Worm (Caenorhabditis elegans) whole organism, mixed stage, embryonic: ENCODE results near the gene F47B8.13.

Experiments
- M03D4.4 ChIP-seq: sonication (generic microtip); optimal IDR thresholded peaks from 2 replicates; lab custom pipeline; 2017; ENCODE audit warnings: mild to moderate bottlenecking, missing genetic modification characterization, missing compliant biosample characterization
- bed-3 ChIP-seq: fragments of 200-800 bp; sonication (Bioruptor generic); optimal IDR thresholded peaks from 3 replicates; lab custom pipeline; 2018; ENCODE audit warnings: mild to moderate bottlenecking, missing genetic modification characterization, moderate library complexity, missing compliant biosample characterization
- blmp-1 ChIP-seq: fragments of 150-350 bp; optimal IDR thresholded peaks from 2 replicates; lab custom pipeline; 2014; ENCODE audit warnings: missing biosample characterization, missing genetic modification characterization
- ceh-39 ChIP-seq: fragments of 150-350 bp; optimal IDR thresholded peaks from 2 replicates; lab custom pipeline; 2014; ENCODE audit warnings: missing biosample characterization, missing genetic modification characterization
- ceh-83 ChIP-seq: fragments of 200-800 bp; sonication (Bioruptor generic); optimal IDR thresholded peaks from 2 replicates; lab custom pipeline; 2018; ENCODE audit warnings: mild to moderate bottlenecking, missing genetic modification characterization, missing compliant biosample characterization
- cnd-1 ChIP-seq: fragments of 200-800 bp; sonication (Bioruptor generic); optimal IDR thresholded peaks from 2 replicates; lab custom pipeline; 2018; ENCODE audit warnings: mild to moderate bottlenecking, missing genetic modification characterization, missing compliant biosample characterization
- drap-1 ChIP-seq: fragments of 200-800 bp; sonication (Bioruptor generic); optimal IDR thresholded peaks from 3 replicates; lab custom pipeline; 2018; ENCODE audit warnings: mild to moderate bottlenecking, missing genetic modification characterization, missing compliant biosample characterization
- elt-1 ChIP-seq: sonication (generic microtip); optimal IDR thresholded peaks from 2 replicates; lab custom pipeline; 2017; ENCODE audit warnings: missing genetic modification characterization, mild to moderate bottlenecking, missing compliant biosample characterization, antibody characterized with exemption, moderate library complexity, borderline replicate concordance; ENCODE audit not compliant: insufficient read depth
- elt-3 ChIP-seq: fragments of 150-350 bp; optimal IDR thresholded peaks from 2 replicates; lab custom pipeline; 2014; ENCODE audit warnings: missing biosample characterization, missing genetic modification characterization
- ham-2 ChIP-seq: fragments of 200-800 bp; sonication (Bioruptor generic); optimal IDR thresholded peaks from 2 replicates; lab custom pipeline; 2018; ENCODE audit warnings: mild to moderate bottlenecking, missing genetic modification characterization, missing compliant biosample characterization
- hlh-1 ChIP-seq: fragments of 150-350 bp; optimal IDR thresholded peaks from 2 replicates; lab custom pipeline; 2014; ENCODE audit warnings: missing biosample characterization, missing genetic modification reagents, missing genetic modification characterization
- lin-13 ChIP-seq: fragments of 150-350 bp; optimal IDR thresholded peaks from 2 replicates; lab custom pipeline; 2014; ENCODE audit warnings: missing biosample characterization, missing genetic modification characterization
- lin-32 ChIP-seq: fragments of 200-800 bp; sonication (Bioruptor generic); optimal IDR thresholded peaks from 2 replicates; lab custom pipeline; 2018; ENCODE audit warnings: mild to moderate bottlenecking, missing genetic modification characterization, missing compliant biosample characterization
- lsy-2 ChIP-seq: fragments of 150-350 bp; optimal IDR thresholded peaks from 2 replicates; lab custom pipeline; 2014; ENCODE audit warnings: missing biosample characterization, missing genetic modification characterization
- mab-5 ChIP-seq: fragments of 150-350 bp; optimal IDR thresholded peaks from 2 replicates; lab custom pipeline; 2014; ENCODE audit warnings: missing biosample characterization, missing genetic modification characterization
- mep-1 ChIP-seq: fragments of 150-350 bp; optimal IDR thresholded peaks from 2 replicates; lab custom pipeline; 2017; ENCODE audit warnings: missing biosample characterization, missing genetic modification reagents, missing genetic modification characterization, inconsistent platforms
- mls-2 ChIP-seq: sonication (generic microtip); optimal IDR thresholded peaks from 2 replicates; lab custom pipeline; 2016; ENCODE audit warnings: mild to moderate bottlenecking, missing genetic modification characterization, moderate library complexity, missing compliant biosample characterization
- nhr-12 ChIP-seq: fragments of 150-350 bp; optimal IDR thresholded peaks from 2 replicates; lab custom pipeline; 2014; ENCODE audit warnings: missing biosample characterization, missing genetic modification characterization
- nhr-2 ChIP-seq: fragments of 150-350 bp; optimal IDR thresholded peaks from 2 replicates; lab custom pipeline; 2014; ENCODE audit warnings: missing biosample characterization, missing genetic modification characterization
- nhr-237 ChIP-seq: fragments of 150-350 bp; optimal IDR thresholded peaks from 2 replicates; lab custom pipeline; 2014; ENCODE audit warnings: missing biosample characterization, missing genetic modification characterization
- nhr-76 ChIP-seq: sonication (generic microtip); optimal IDR thresholded peaks from 2 replicates; lab custom pipeline; 2017; ENCODE audit warnings: missing biosample characterization, missing genetic modification characterization
- sem-2 ChIP-seq: fragments of 200-800 bp; sonication (Bioruptor generic); optimal IDR thresholded peaks from 2 replicates; lab custom pipeline; 2018; ENCODE audit warnings: mild to moderate bottlenecking, missing genetic modification characterization, missing compliant biosample characterization
- snpc-4 ChIP-seq: fragments of 150-350 bp; optimal IDR thresholded peaks from 2 replicates; lab custom pipeline; 2014; ENCODE audit warnings: missing biosample characterization, missing genetic modification characterization
- sptf-1 ChIP-seq: sonication (generic microtip); optimal IDR thresholded peaks from 2 replicates; lab custom pipeline; 2017; ENCODE audit warnings: mild to moderate bottlenecking, missing genetic modification characterization, moderate library complexity, missing compliant biosample characterization
- tbx-8 ChIP-seq: fragments of 200-800 bp; sonication (Bioruptor generic); optimal IDR thresholded peaks from 2 replicates; lab custom pipeline; 2018; ENCODE audit warnings: mild to moderate bottlenecking, missing genetic modification characterization, moderate library complexity, missing compliant biosample characterization
- unc-39 ChIP-seq: fragments of 150-350 bp; optimal IDR thresholded peaks from 2 replicates; lab custom pipeline; 2014; ENCODE audit warnings: missing biosample characterization, missing genetic modification characterization
- unc-62 ChIP-seq: fragments of 150-350 bp; optimal IDR thresholded peaks from 2 replicates; lab custom pipeline; 2014; ENCODE audit warnings: missing biosample characterization, missing genetic modification reagents, missing genetic modification characterization
- zip-8 ChIP-seq: fragments of 150-350 bp; optimal IDR thresholded peaks from 2 replicates; lab custom pipeline; 2014; ENCODE audit warnings: missing biosample characterization, missing genetic modification characterization
- ztf-11 ChIP-seq: fragments of 150-350 bp; optimal IDR thresholded peaks from 2 replicates; lab custom pipeline; 2014; ENCODE audit warnings: missing biosample characterization, missing genetic modification characterization

Gene F47B8.13

ce11 chrV:14294396-14294795, 25.1 kb downstream of the F47B8.13 start, which contains the start of gene F14D7.9:
TSS of gene F14D7.9 (plus strand) at chrV:14294696.
- TF ChIP-seq blmp-1 (tag; lab: Kevin White, UChicago) (no peak), unc-62 (GFP tag; lab: Kevin White, UChicago) (no peak), ceh-83 (no peak), lsy-2 (no peak), ham-2 (GFP tag; lab: Kevin White, UChicago) (no peak), ceh-39 (tag; lab: Kevin White, UChicago) (no peak), nhr-237 (tag; lab: Kevin White, UChicago) (no peak), mab-5 (no peak)

ce11 chrV:14293667-14294194, 25.8 kb downstream of the F47B8.13 start, which contains the start of gene F14D7.2:
TSS of gene F14D7.2 (minus strand) at chrV:14293717.
- TF ChIP-seq ceh-39 (tag; lab: Kevin White, UChicago) (no peak), hlh-1 (tag; lab: Kevin White, UChicago) (no peak), blmp-1 (tag; lab: Kevin White, UChicago) (no peak), elt-1 (no peak), unc-62 (GFP tag; lab: Kevin White, UChicago) (no peak), lsy-2 (no peak), unc-39 (tag; lab: Kevin White, UChicago) (no peak), tbx-8 (GFP tag; lab: Kevin White, UChicago) (no peak), nhr-2 (tag; lab: Kevin White, UChicago) (no peak), sem-2 (GFP tag; lab: Kevin White, UChicago) (no peak), mab-5 (no peak), bed-3 (no peak), nhr-76 (tag; lab: Kevin White, UChicago) (no peak), mls-2 (tag; lab: Kevin White, UChicago) (no peak), ceh-83 (no peak), cnd-1 (tag; lab: Kevin White, UChicago) (no peak), elt-3 (no peak)

ce11 chrV:14290636-14291035, 28.9 kb downstream of the F47B8.13 start, which contains the start of gene F14D7.18:
TSS of gene F14D7.18 (minus strand) at chrV:14290736.
- TF ChIP-seq lin-13 (tag; lab: Kevin White, UChicago): no peak
- no peak for TF ChIP-seq elt-1
- TF ChIP-seq unc-62 (GFP tag; lab: Kevin White, UChicago): no peak
- TF ChIP-seq lin-32 (GFP tag; lab: Kevin White, UChicago): no peak
- no peak for TF ChIP-seq elt-3
- TF ChIP-seq lsy-2: no peak
- TF ChIP-seq mab-5: no peak
- no peak for TF ChIP-seq mls-2 (tag; lab: Kevin White, UChicago)
- no peak for TF ChIP-seq mep-1
- no peak for TF ChIP-seq ztf-11 (tag; lab: Kevin White, UChicago)
- TF ChIP-seq hlh-1 (tag; lab: Kevin White, UChicago): no peak
- TF ChIP-seq unc-39 (tag; lab: Kevin White, UChicago): no peak
- no peak for TF ChIP-seq bed-3
- TF ChIP-seq, all 35 proteins: peak for 0

ce11 chrV:14289363-14289762, 30.2 kb downstream of the F47B8.13 start, which contains the start of gene F14D7.1:
TSS of gene F14D7.1 (minus strand) at chrV:14289463.
- TF ChIP-seq drap-1 (GFP tag; lab: Kevin White, UChicago): no peak
- no peak for TF ChIP-seq ceh-39 (tag; lab: Kevin White, UChicago)

ce11 chrV:14285803-14286202, 33.7 kb downstream of the F47B8.13 start, which contains the start of gene F40G12.11:
TSS of gene F40G12.11 (plus strand) at chrV:14286171.
- no peak for TF ChIP-seq M03D4.4 (tag; lab: Kevin White, UChicago)
- TF ChIP-seq nhr-237 (tag; lab: Kevin White, UChicago): no peak
- no peak for TF ChIP-seq nhr-2 (tag; lab: Kevin White, UChicago)
- TF ChIP-seq mep-1: no peak
- no peak for TF ChIP-seq lsy-2
- TF ChIP-seq mls-2 (tag; lab: Kevin White, UChicago): no peak
- no peak for TF ChIP-seq zip-8 (tag; lab: Kevin White, UChicago)
- TF ChIP-seq ceh-83: no peak
- TF ChIP-seq unc-39 (tag; lab: Kevin White, UChicago): no peak

- TF ChIP-seq snpc-4 (tag; lab: Kevin White, UChicago) (no peak), lsy-2 (no peak), nhr-12 (tag; lab: Kevin White, UChicago) (no peak), sptf-1 (tag; lab: Kevin White, UChicago) (no peak), unc-62 (GFP tag; lab: Kevin White, UChicago) (no peak), ceh-39 (tag; lab: Kevin White, UChicago) (no peak), mls-2 (tag; lab: Kevin White, UChicago) (no peak), unc-39 (tag; lab: Kevin White, UChicago) (no peak), elt-3 (no peak), tbx-8 (GFP tag; lab: Kevin White, UChicago) (no peak)
Measured at ce11 chrV:14283241-14283640, 36.3 kb downstream of the F47B8.13 start, which contains the start of gene F40G12.10. TSS of gene F40G12.10 (plus strand) at chrV:14283541.
